Worm (Caenorhabditis elegans) whole organism, young adult: ENCODE data around the gene mrps-7.

Source experiments
- B0019.2 ChIP-seq: fragments of 200-800 bp; sonication (Bioruptor generic); conservative IDR thresholded peaks from 2 replicates; pipeline ENCODE4 v1.3.6; 2022; ENCODE audit warnings: missing genetic modification reagents, missing genetic modification characterization, missing compliant biosample characterization
- B0261.1 ChIP-seq: sonication (generic microtip); optimal IDR thresholded peaks from 2 replicates; lab custom pipeline; 2016; ENCODE audit warnings: mild to moderate bottlenecking, missing genetic modification characterization, moderate library complexity, missing compliant biosample characterization
- D2030.7 ChIP-seq: fragments of 200-800 bp; sonication (Bioruptor generic); IDR thresholded peaks from 2 replicates; pipeline ENCODE4 v1.3.6; 2022; ENCODE audit warnings: missing genetic modification reagents, missing genetic modification characterization, missing compliant biosample characterization
- F22D6.2 ChIP-seq: sonication (generic microtip); optimal IDR thresholded peaks from 2 replicates; lab custom pipeline; 2016; ENCODE audit warnings: mild to moderate bottlenecking, missing genetic modification characterization, missing compliant biosample characterization
- F37B4.10 ChIP-seq: fragments of 200-800 bp; sonication (Bioruptor generic); IDR thresholded peaks from 2 replicates; pipeline ENCODE4 v1.3.6; 2022; ENCODE audit warnings: missing genetic modification characterization, missing compliant biosample characterization
- F39B2.1 ChIP-seq: fragments of 200-800 bp; sonication (Bioruptor generic); IDR thresholded peaks from 2 replicates; pipeline ENCODE4 v1.3.6; 2022; ENCODE audit warnings: missing genetic modification reagents, missing genetic modification characterization, missing compliant biosample characterization
- T07F8.4 ChIP-seq: sonication (generic microtip); optimal IDR thresholded peaks from 2 replicates; lab custom pipeline; 2016; ENCODE audit warnings: mild to moderate bottlenecking, missing genetic modification characterization, moderate library complexity, missing compliant biosample characterization
- Y53G8AR.9 ChIP-seq: fragments of 200-800 bp; sonication (Bioruptor generic); conservative IDR thresholded peaks from 2 replicates; pipeline ENCODE4 v1.3.6; 2022; ENCODE audit warnings: missing genetic modification reagents, missing genetic modification characterization, missing compliant biosample characterization
- Y67H2A.10 ChIP-seq: fragments of 200-800 bp; sonication (Bioruptor generic); conservative IDR thresholded peaks from 2 replicates; pipeline ENCODE4 v1.3.6; 2022; ENCODE audit warnings: missing genetic modification reagents, missing genetic modification characterization, missing compliant biosample characterization
- Y79H2A.3 ChIP-seq: fragments of 200-800 bp; sonication (Bioruptor generic); conservative IDR thresholded peaks from 2 replicates; pipeline ENCODE4 v1.3.6; 2022; ENCODE audit warnings: missing genetic modification reagents, missing genetic modification characterization, missing compliant biosample characterization
- Y95B8A.8 ChIP-seq: fragments of 200-800 bp; sonication (Bioruptor generic); IDR thresholded peaks from 2 replicates; pipeline ENCODE4 v1.3.6; 2022; ENCODE audit warnings: missing genetic modification reagents, missing genetic modification characterization, missing compliant biosample characterization
- athp-1 ChIP-seq: sonication (generic microtip); optimal IDR thresholded peaks from 2 replicates; lab custom pipeline; 2017; ENCODE audit warnings: mild to moderate bottlenecking, missing genetic modification characterization, missing compliant biosample characterization
- attf-3 ChIP-seq: fragments of 200-800 bp; sonication (Bioruptor generic); conservative IDR thresholded peaks from 2 replicates; pipeline ENCODE4 v1.3.6; 2022; ENCODE audit warnings: missing genetic modification reagents, missing genetic modification characterization, missing compliant biosample characterization
- cebp-1 ChIP-seq, 2 experiments: fragments of 200-800 bp in 1 of 2; sonication (Bioruptor generic) in 1 of 2; sonication (generic microtip) in 1 of 2; IDR thresholded peaks in 1 of 2; optimal IDR thresholded peaks in 1 of 2; 2 replicates each; pipeline versions ENCODE4 v1.3.6 to Lab custom; 2017 to 2022; ENCODE audit warnings: missing compliant biosample characterization in 2 of 2, missing genetic modification characterization in 2 of 2, mild to moderate bottlenecking in 1 of 2, missing genetic modification reagents in 1 of 2, moderate library complexity in 1 of 2
- ceh-27 ChIP-seq: fragments of 200-800 bp; sonication (Bioruptor generic); optimal IDR thresholded peaks from 2 replicates; lab custom pipeline; 2018; ENCODE audit warnings: mild to moderate bottlenecking, missing genetic modification characterization, moderate library complexity, missing compliant biosample characterization
- ceh-79 ChIP-seq: sonication (generic microtip); optimal IDR thresholded peaks from 2 replicates; lab custom pipeline; 2017; ENCODE audit warnings: mild to moderate bottlenecking, missing genetic modification characterization, missing compliant biosample characterization
- chd-7 ChIP-seq: sonication (generic microtip); optimal IDR thresholded peaks from 2 replicates; lab custom pipeline; 2016; ENCODE audit warnings: mild to moderate bottlenecking, missing genetic modification characterization, moderate library complexity, missing compliant biosample characterization
- dox-1 ChIP-seq: fragments of 200-800 bp; sonication (Bioruptor generic); IDR thresholded peaks from 2 replicates; pipeline ENCODE4 v1.3.6; 2022; ENCODE audit warnings: missing genetic modification reagents, missing genetic modification characterization, missing compliant biosample characterization
- dpff-1 ChIP-seq: sonication (generic microtip); optimal IDR thresholded peaks from 2 replicates; lab custom pipeline; 2017; ENCODE audit warnings: mild to moderate bottlenecking, missing genetic modification characterization, missing compliant biosample characterization
- dpl-1 ChIP-seq: fragments of 150-350 bp; optimal IDR thresholded peaks from 2 replicates; lab custom pipeline; 2014; ENCODE audit warnings: missing biosample characterization, missing genetic modification reagents, missing genetic modification characterization
- egl-18 ChIP-seq: fragments of 200-800 bp; sonication (Bioruptor generic); IDR thresholded peaks from 2 replicates; pipeline ENCODE4 v1.3.6; 2022; ENCODE audit warnings: missing genetic modification reagents, missing genetic modification characterization, missing compliant biosample characterization
- fkh-3 ChIP-seq: sonication (generic microtip); optimal IDR thresholded peaks from 2 replicates; lab custom pipeline; 2016; ENCODE audit warnings: mild to moderate bottlenecking, missing genetic modification characterization, missing compliant biosample characterization
- him-1 ChIP-seq: sonication (generic microtip); optimal IDR thresholded peaks from 2 replicates; lab custom pipeline; 2016; ENCODE audit warnings: missing genotype, missing genetic modification reagents, missing genetic modification characterization, missing compliant biosample characterization
- hmg-1.2 ChIP-seq: fragments of 200-800 bp; sonication (Bioruptor generic); IDR thresholded peaks from 2 replicates; pipeline ENCODE4 v1.3.6; 2022; ENCODE audit warnings: missing genetic modification reagents, missing genetic modification characterization, missing compliant biosample characterization
- let-526 ChIP-seq: fragments of 200-800 bp; sonication (Bioruptor generic); IDR thresholded peaks from 2 replicates; pipeline ENCODE4 v1.3.6; 2022; ENCODE audit warnings: missing genetic modification reagents, missing genetic modification characterization, missing compliant biosample characterization
- lsl-1 ChIP-seq: fragments of 200-800 bp; sonication (Bioruptor generic); optimal IDR thresholded peaks from 2 replicates; lab custom pipeline; 2018; ENCODE audit warnings: mild to moderate bottlenecking, missing genetic modification characterization, moderate library complexity, missing compliant biosample characterization
- mel-28 ChIP-seq: sonication (generic microtip); optimal IDR thresholded peaks from 2 replicates; lab custom pipeline; 2016; ENCODE audit warnings: borderline replicate concordance, mild to moderate bottlenecking, missing genetic modification characterization, missing compliant biosample characterization
- mes-4 ChIP-seq: sonication (generic microtip); optimal IDR thresholded peaks from 2 replicates; lab custom pipeline; 2016; ENCODE audit warnings: missing genotype, missing genetic modification characterization, missing compliant biosample characterization
- mxl-1 ChIP-seq: sonication (generic microtip); optimal IDR thresholded peaks from 2 replicates; lab custom pipeline; 2016; ENCODE audit warnings: missing genetic modification characterization, missing compliant biosample characterization
- nfya-2 ChIP-seq: fragments of 200-800 bp; sonication (Bioruptor generic); IDR thresholded peaks from 2 replicates; pipeline ENCODE4 v1.3.6; 2022; ENCODE audit warnings: missing genetic modification reagents, missing genetic modification characterization, missing compliant biosample characterization
- nhr-27 ChIP-seq: fragments of 200-800 bp; sonication (Bioruptor generic); optimal IDR thresholded peaks from 2 replicates; lab custom pipeline; 2018; ENCODE audit warnings: mild to moderate bottlenecking, missing genetic modification characterization, moderate library complexity, missing compliant biosample characterization
- nhr-80 ChIP-seq: sonication (generic microtip); optimal IDR thresholded peaks from 2 replicates; lab custom pipeline; 2016; ENCODE audit warnings: missing genetic modification characterization, missing compliant biosample characterization
- nhr-90 ChIP-seq: sonication (generic microtip); optimal IDR thresholded peaks from 2 replicates; lab custom pipeline; 2016; ENCODE audit warnings: missing genotype, mild to moderate bottlenecking, missing genetic modification characterization, missing compliant biosample characterization
- pbrm-1 ChIP-seq: fragments of 200-800 bp; sonication (Bioruptor generic); IDR thresholded peaks from 2 replicates; pipeline ENCODE4 v1.3.6; 2022; ENCODE audit warnings: missing genetic modification reagents, missing genetic modification characterization, missing compliant biosample characterization
- rec-8 ChIP-seq, 2 experiments: sonication (generic microtip); optimal IDR thresholded peaks; 2 replicates each; lab custom pipeline; 2016; ENCODE audit warnings: mild to moderate bottlenecking in 2 of 2, missing genetic modification characterization in 2 of 2, missing genetic modification reagents in 2 of 2, missing genotype in 2 of 2, missing biosample characterization in 1 of 2, missing compliant biosample characterization in 1 of 2, moderate library complexity in 1 of 2
- rpc-1 ChIP-seq, 2 experiments: fragments of 150-350 bp in 1 of 2; sonication (generic microtip) in 1 of 2; optimal IDR thresholded peaks; 2 replicates each; lab custom pipeline; 2014 to 2018; ENCODE audit warnings: missing biosample characterization in 1 of 2, missing genetic modification characterization in 1 of 2, missing genetic modification reagents in 1 of 2, missing genotype in 1 of 2
- snpc-1.1 ChIP-seq: sonication (generic microtip); optimal IDR thresholded peaks from 2 replicates; lab custom pipeline; 2017; ENCODE audit warnings: missing genetic modification characterization, mild to moderate bottlenecking, missing compliant biosample characterization, antibody characterized with exemption, moderate library complexity, missing genotype, missing genetic modification reagents; ENCODE audit not compliant: insufficient read depth
- snpc-1.3 ChIP-seq: sonication (generic microtip); optimal IDR thresholded peaks from 2 replicates; lab custom pipeline; 2017; ENCODE audit warnings: missing genetic modification characterization, mild to moderate bottlenecking, missing compliant biosample characterization, antibody characterized with exemption, moderate library complexity, missing genotype, missing genetic modification reagents; ENCODE audit not compliant: insufficient read depth
- snpc-3.4 ChIP-seq: sonication (generic microtip); optimal IDR thresholded peaks from 2 replicates; lab custom pipeline; 2017; ENCODE audit warnings: missing genetic modification characterization, mild to moderate bottlenecking, missing compliant biosample characterization, antibody characterized with exemption, moderate library complexity, missing genotype, missing genetic modification reagents
- somi-1 ChIP-seq: fragments of 200-800 bp; sonication (Bioruptor generic); optimal IDR thresholded peaks from 2 replicates; lab custom pipeline; 2018; ENCODE audit warnings: mild to moderate bottlenecking, missing genetic modification characterization, missing compliant biosample characterization
- tlf-1 ChIP-seq: fragments of 200-800 bp; sonication (Bioruptor generic); optimal IDR thresholded peaks from 2 replicates; lab custom pipeline; 2018; ENCODE audit warnings: mild to moderate bottlenecking, missing genetic modification characterization, missing compliant biosample characterization
- xnd-1 ChIP-seq: sonication (generic microtip); optimal IDR thresholded peaks from 2 replicates; lab custom pipeline; 2016; ENCODE audit warnings: missing genotype, missing genetic modification reagents, missing genetic modification characterization, missing compliant biosample characterization
- ztf-18 ChIP-seq: sonication (generic microtip); optimal IDR thresholded peaks from 2 replicates; lab custom pipeline; 2016; ENCODE audit warnings: missing genotype, mild to moderate bottlenecking, missing genetic modification characterization, missing compliant biosample characterization
- ztf-25 ChIP-seq: fragments of 200-800 bp; sonication (Bioruptor generic); IDR thresholded peaks from 2 replicates; pipeline ENCODE4 v1.3.6; 2022; ENCODE audit warnings: missing genetic modification reagents, missing genetic modification characterization, missing compliant biosample characterization
- ztf-28 ChIP-seq: fragments of 200-800 bp; sonication (Bioruptor generic); IDR thresholded peaks from 2 replicates; pipeline ENCODE4 v1.3.6; 2022; ENCODE audit warnings: missing genetic modification reagents, missing genetic modification characterization, missing compliant biosample characterization
- ztf-3 ChIP-seq: fragments of 200-800 bp; sonication (Bioruptor generic); optimal IDR thresholded peaks from 2 replicates; lab custom pipeline; 2018; ENCODE audit warnings: mild to moderate bottlenecking, missing genetic modification characterization, missing compliant biosample characterization

mrps-7 gene

DNA sequence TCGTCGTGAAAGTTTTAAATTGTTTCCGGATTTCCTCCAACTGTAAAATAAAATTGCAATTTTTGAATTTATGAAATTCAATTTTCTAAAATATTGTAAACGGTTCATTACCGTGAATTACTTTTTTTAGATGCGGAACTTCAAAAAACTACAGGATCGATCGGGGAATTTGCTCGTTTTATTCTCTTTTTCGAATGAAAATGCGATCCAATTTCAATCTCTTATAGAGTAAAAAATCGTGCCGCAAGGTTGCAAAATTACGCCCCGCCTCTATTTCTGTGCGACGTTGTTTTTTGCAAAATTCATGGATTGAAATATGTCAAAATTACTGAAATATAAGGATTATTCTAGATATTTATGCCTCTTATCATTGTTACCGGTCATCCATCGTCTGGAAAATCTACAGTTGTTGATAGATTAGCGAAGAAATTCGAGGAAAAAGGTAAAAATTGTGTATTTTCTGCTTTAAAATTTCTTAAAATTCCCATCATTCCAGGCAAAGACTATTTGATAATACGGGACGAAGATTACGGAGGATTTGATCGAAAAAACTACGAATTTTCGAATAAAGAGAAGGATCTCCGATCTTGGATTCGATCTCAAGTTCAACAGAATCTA lies 1.8 kb upstream of the mrps-7 start, which contains the start of gene Y57G11C.43 (continued):
- TF ChIP-seq F37B4.10: no peak
- TF ChIP-seq Y95B8A.8 (GFP tag; lab: Robert Waterston, UW): no peak
- no peak for TF ChIP-seq T07F8.4
- TF ChIP-seq ceh-79 (tag; lab: Kevin White, UChicago): no peak
- no peak for TF ChIP-seq nfya-2 (GFP tag; lab: Robert Waterston, UW)
- no peak for TF ChIP-seq snpc-1.1 (tag; lab: Kevin White, UChicago)
- no peak for TF ChIP-seq him-1 (tag; lab: Kevin White, UChicago)
- TF ChIP-seq Y67H2A.10 (GFP tag; lab: Robert Waterston, UW): no peak
- TF ChIP-seq nhr-27 (tag; lab: Kevin White, UChicago): no peak
- TF ChIP-seq mxl-1 (tag; lab: Kevin White, UChicago): no peak
- TF ChIP-seq D2030.7 (GFP tag; lab: Robert Waterston, UW): 0 out of 2 replicates have a peak, but pooled peaks have one; percentile 31
- TF ChIP-seq attf-3 (GFP tag; lab: Robert Waterston, UW): no peak
- no peak for TF ChIP-seq nhr-90
- no peak for TF ChIP-seq ceh-27 (GFP tag; lab: Kevin White, UChicago)
- peak; percentile 59; the same call in 1 of the 2 replicates for TF ChIP-seq Y53G8AR.9 (GFP tag; lab: Robert Waterston, UW)
- no peak for TF ChIP-seq nhr-80
- no peak for TF ChIP-seq F39B2.1 (GFP tag; lab: Robert Waterston, UW)
- peak; percentile 27; the same call in 1 of the 2 replicates for TF ChIP-seq hmg-1.2 (GFP tag; lab: Robert Waterston, UW)
- TF ChIP-seq Y79H2A.3 (GFP tag; lab: Robert Waterston, UW): no peak
- no peak for TF ChIP-seq ztf-18 (tag; lab: Kevin White, UChicago)
- no peak for TF ChIP-seq ztf-28 (GFP tag; lab: Robert Waterston, UW)
- TF ChIP-seq B0261.1 (tag; lab: Kevin White, UChicago): no peak
- TF ChIP-seq pbrm-1: 0 out of 2 replicates have a peak, but pooled peaks have one; percentile 16
- no peak for TF ChIP-seq fkh-3
- peak; percentile 22 for TF ChIP-seq tlf-1 (GFP tag; lab: Kevin White, UChicago)
- no peak for TF ChIP-seq egl-18 (GFP tag; lab: Robert Waterston, UW)
- peak; percentile 34 for TF ChIP-seq athp-1
- TF ChIP-seq somi-1 (GFP tag; lab: Kevin White, UChicago): no peak
- TF ChIP-seq dox-1 (GFP tag; lab: Robert Waterston, UW): no peak
- no peak for TF ChIP-seq B0019.2
- TF ChIP-seq mes-4: no peak
- no peak for TF ChIP-seq F22D6.2 (tag; lab: Kevin White, UChicago)
- peak; percentile 16 for TF ChIP-seq xnd-1 (tag; lab: Kevin White, UChicago)
- TF ChIP-seq ztf-25 (GFP tag; lab: Robert Waterston, UW): no peak
- TF ChIP-seq snpc-1.3 (tag; lab: Kevin White, UChicago): peak; percentile 51
- no peak for TF ChIP-seq ztf-3
- no peak for TF ChIP-seq mel-28 (tag; lab: Kevin White, UChicago)
- no peak for TF ChIP-seq chd-7 (tag; lab: Kevin White, UChicago)
- TF ChIP-seq dpff-1: no peak
- TF ChIP-seq lsl-1 (GFP tag; lab: Kevin White, UChicago): peak; percentile 2
- no peak for TF ChIP-seq rpc-1 (optimal IDR thresholded peaks at IDR 0.05; lab: Kevin White, UChicago)
- no peak for TF ChIP-seq rpc-1 (tag; optimal IDR thresholded peaks at IDR 0.05; lab: Kevin White, UChicago)
- no peak for TF ChIP-seq cebp-1 (GFP tag; IDR thresholded peaks at IDR 0.05; lab: Robert Waterston, UW)
- TF ChIP-seq cebp-1 (tag; optimal IDR thresholded peaks at IDR 0.05; lab: Kevin White, UChicago): peak; percentile 21
- TF ChIP-seq rec-8 (tag; optimal IDR thresholded peaks at IDR 0.05; lab: Kevin White, UChicago): no peak
- TF ChIP-seq let-526: no peak
- no peak for TF ChIP-seq dpl-1 (GFP tag; lab: Kevin White, UChicago)
- TF ChIP-seq snpc-3.4 (tag; lab: Kevin White, UChicago): peak; percentile 6
